Fruit fly (Drosophila melanogaster): ENCODE measurements around the gene Sod1.

The Sod1 gene

dm6 chr3L:11119901-11120418 lies 6.4 kb upstream of the Sod1 start (continued):
- TF ChIP-seq lilli (GFP tag; optimal IDR thresholded peaks at IDR 0.05), result peak; percentile 5
- peak; percentile 45 for TF ChIP-seq gcm (GFP tag; optimal IDR thresholded peaks at IDR 0.05)
- TF ChIP-seq CG18011 (GFP tag; optimal IDR thresholded peaks at IDR 0.05), result no peak
- TF ChIP-seq NC2β (GFP tag; optimal IDR thresholded peaks at IDR 0.05), result no peak
- TF ChIP-seq CG13894 (tag; optimal IDR thresholded peaks at IDR 0.05), result peak; percentile 84
- TF ChIP-seq CG7556 (GFP tag; optimal IDR thresholded peaks at IDR 0.05), result no peak
- TF ChIP-seq CG13624 (GFP tag; optimal IDR thresholded peaks at IDR 0.05), result peak; percentile 36
- no peak for TF ChIP-seq Sox102F (GFP tag; optimal IDR thresholded peaks at IDR 0.05)
- no peak for TF ChIP-seq tna (GFP tag; IDR thresholded peaks at IDR 0.05; ENCODE audit: partially characterized antibody)
- TF ChIP-seq Ada2b (GFP tag; IDR thresholded peaks at IDR 0.05), result no peak
- no peak for TF ChIP-seq CG9817 (tag; optimal IDR thresholded peaks at IDR 0.05)
- TF ChIP-seq dysf (GFP tag; IDR thresholded peaks at IDR 0.05), result no peak; the same call in 2 of the 3 replicates
- no peak for TF ChIP-seq CG3726 (GFP tag; IDR thresholded peaks at IDR 0.05)
- TF ChIP-seq sens-2 (GFP tag; IDR thresholded peaks at IDR 0.05), result no peak
- no peak for TF ChIP-seq pnt (GFP tag; optimal IDR thresholded peaks at IDR 0.05)
- TF ChIP-seq CG15601 (tag; optimal IDR thresholded peaks at IDR 0.05), result peak; percentile 65
- peak; percentile 37; the same call in 1 of the 3 replicates for TF ChIP-seq sr (GFP tag; IDR thresholded peaks at IDR 0.05)
- TF ChIP-seq al (GFP tag; IDR thresholded peaks at IDR 0.05), result no peak
- peak; percentile 29 for TF ChIP-seq Side (GFP tag; optimal IDR thresholded peaks at IDR 0.05)
- TF ChIP-seq tll (GFP tag; optimal IDR thresholded peaks at IDR 0.05), result peak in 1 of 2 experiments; percentile 44
- no peak for TF ChIP-seq gro (GFP tag; optimal IDR thresholded peaks at IDR 0.05)
- TF ChIP-seq CG4282 (GFP tag; optimal IDR thresholded peaks at IDR 0.05), result no peak
- TF ChIP-seq Antp (GFP tag; optimal IDR thresholded peaks at IDR 0.05), result no peak
- TF ChIP-seq phol (tag; optimal IDR thresholded peaks at IDR 0.05), result no peak
- TF ChIP-seq eyg (GFP tag; optimal IDR thresholded peaks at IDR 0.05), result no peak
- no peak for TF ChIP-seq az2 (GFP tag; optimal IDR thresholded peaks at IDR 0.05)
- TF ChIP-seq seq (GFP tag; IDR thresholded peaks at IDR 0.05), result no peak
- TF ChIP-seq nau (GFP tag; optimal IDR thresholded peaks at IDR 0.05), result peak; percentile 36
- peak; percentile 40; the same call in 1 of the 3 replicates for TF ChIP-seq z (GFP tag; IDR thresholded peaks at IDR 0.05)
- no peak for TF ChIP-seq Gsc (GFP tag; IDR thresholded peaks at IDR 0.05)
- TF ChIP-seq Dp (GFP tag; optimal IDR thresholded peaks at IDR 0.05), result no peak
- peak; percentile 35 for TF ChIP-seq CG2875 (GFP tag; optimal IDR thresholded peaks at IDR 0.05)
- peak; percentile 71 for TF ChIP-seq CG31365 (tag; optimal IDR thresholded peaks at IDR 0.05)
- TF ChIP-seq emc (GFP tag; optimal IDR thresholded peaks at IDR 0.05), result no peak
- TF ChIP-seq NC2α (GFP tag; optimal IDR thresholded peaks at IDR 0.05), result no peak
- 0 out of 3 replicates have a peak, but pooled peaks have one; percentile 14 for TF ChIP-seq CG11695 (GFP tag; IDR thresholded peaks at IDR 0.05)
- TF ChIP-seq fd102C (GFP tag; optimal IDR thresholded peaks at IDR 0.05), result no peak
- TF ChIP-seq so (GFP tag; IDR thresholded peaks at IDR 0.05), result no peak
- peak; percentile 78 for TF ChIP-seq CG34376 (GFP tag; optimal IDR thresholded peaks at IDR 0.05)
- TF ChIP-seq CG8944 (GFP tag; optimal IDR thresholded peaks at IDR 0.05), result no peak
- no peak for TF ChIP-seq stwl (tag; optimal IDR thresholded peaks at IDR 0.05)
- no peak for TF ChIP-seq her (GFP tag; optimal IDR thresholded peaks at IDR 0.05)
- TF ChIP-seq ase (GFP tag; IDR thresholded peaks at IDR 0.05), result no peak
- no peak for TF ChIP-seq CG1832 (GFP tag; optimal IDR thresholded peaks at IDR 0.05)
- no peak for TF ChIP-seq CG3065 (GFP tag; optimal IDR thresholded peaks at IDR 0.05)
- TF ChIP-seq lab (GFP tag; optimal IDR thresholded peaks at IDR 0.05), result peak; percentile 83
- no peak for TF ChIP-seq CG31388 (GFP tag; optimal IDR thresholded peaks at IDR 0.05)
- no peak for TF ChIP-seq gsb-n (tag; optimal IDR thresholded peaks at IDR 0.05)
- no peak for TF ChIP-seq CG2129 (GFP tag; IDR thresholded peaks at IDR 0.05; ENCODE audit: partially characterized antibody)
- peak in 1 of 2 experiments; percentile 100 for TF ChIP-seq Pdp1 (GFP tag; optimal IDR thresholded peaks at IDR 0.05)
- TF ChIP-seq zfh2 (GFP tag; optimal IDR thresholded peaks at IDR 0.05), result no peak

Measured in whole organism, embryonic.